Fruit fly (Drosophila melanogaster): ENCODE results near the gene fz2.

Gene fz2

DNA sequence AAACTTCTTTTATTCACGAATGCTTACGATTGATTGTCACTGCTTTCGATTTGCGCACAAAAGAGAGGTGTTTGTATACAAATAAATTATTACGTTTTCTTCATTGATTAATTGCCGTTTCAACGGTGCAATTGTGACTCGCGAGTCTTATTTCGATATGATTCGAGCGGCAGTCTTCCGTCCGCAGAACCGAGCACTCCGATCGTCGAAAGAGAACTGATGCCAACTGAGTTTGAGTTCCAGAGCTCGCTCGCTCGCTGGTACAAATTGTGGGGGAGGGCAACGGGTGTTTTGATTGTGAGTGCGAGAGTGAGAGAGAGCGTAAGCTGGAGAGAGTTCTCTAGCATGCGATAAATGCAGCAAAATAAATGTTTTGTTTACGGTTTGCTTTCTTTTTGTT, 64.7 kb downstream of the fz2 start (continued):
- TF ChIP-seq ems (GFP tag; optimal IDR thresholded peaks at IDR 0.05) = no peak
- no peak for TF ChIP-seq D (optimal IDR thresholded peaks at IDR 0.05)
- no peak for TF ChIP-seq D (GFP tag; optimal IDR thresholded peaks at IDR 0.05)
- no peak for TF ChIP-seq wor (GFP tag; IDR thresholded peaks at IDR 0.05)
- TF ChIP-seq CG4617 (GFP tag; optimal IDR thresholded peaks at IDR 0.05; ENCODE audit: borderline replicate concordance) = no peak
- no peak for TF ChIP-seq luna (GFP tag; optimal IDR thresholded peaks at IDR 0.05)
- no peak for TF ChIP-seq B-H1 (GFP tag; IDR thresholded peaks at IDR 0.05)
- no peak for TF ChIP-seq knrl (GFP tag; IDR thresholded peaks at IDR 0.05; ENCODE audit: partially characterized antibody)
- no peak for TF ChIP-seq CG31365 (tag; optimal IDR thresholded peaks at IDR 0.05)
- TF ChIP-seq grn (GFP tag; optimal IDR thresholded peaks at IDR 0.05) = peak; percentile 33
- TF ChIP-seq Ada2b (GFP tag; IDR thresholded peaks at IDR 0.05) = no peak
- peak; percentile 39 for TF ChIP-seq oc (tag; optimal IDR thresholded peaks at IDR 0.05)
- TF ChIP-seq Atf3 (GFP tag; optimal IDR thresholded peaks at IDR 0.05) = no peak
- no peak for TF ChIP-seq pan (optimal IDR thresholded peaks at IDR 0.05)
- TF ChIP-seq pan (GFP tag; optimal IDR thresholded peaks at IDR 0.05 in 1 of 2, IDR thresholded peaks at IDR 0.05 in 1 of 2) = peak in 1 of 2 experiments; percentile 27
- no peak for TF ChIP-seq CG6272 (GFP tag; IDR thresholded peaks at IDR 0.05)
- peak; percentile 4 for TF ChIP-seq sqz (GFP tag; optimal IDR thresholded peaks at IDR 0.05)
- no peak for TF ChIP-seq B-H2 (GFP tag; optimal IDR thresholded peaks at IDR 0.05)
- no peak for TF ChIP-seq CG11247 (GFP tag; IDR thresholded peaks at IDR 0.05)
- TF ChIP-seq CG14014 (GFP tag; IDR thresholded peaks at IDR 0.05) = no peak
- TF ChIP-seq CG8478 (optimal IDR thresholded peaks at IDR 0.05) = no peak
- peak; percentile 54 for TF ChIP-seq CG2712 (tag; optimal IDR thresholded peaks at IDR 0.05)
- TF ChIP-seq Awh (GFP tag; IDR thresholded peaks at IDR 0.05) = peak; percentile 15; the same call in 1 of the 2 replicates
- no peak for TF ChIP-seq CG9437 (GFP tag; optimal IDR thresholded peaks at IDR 0.05)
- TF ChIP-seq CG13424 (tag; optimal IDR thresholded peaks at IDR 0.05) = no peak
- TF ChIP-seq hkb (optimal IDR thresholded peaks at IDR 0.05) = no peak
- TF ChIP-seq hkb (GFP tag; IDR thresholded peaks at IDR 0.05) = no peak
- no peak for TF ChIP-seq hth (optimal IDR thresholded peaks at IDR 0.05)
- no peak for TF ChIP-seq CG7357 (GFP tag; IDR thresholded peaks at IDR 0.05)
- no peak for TF ChIP-seq sim (GFP tag; IDR thresholded peaks at IDR 0.05)
- TF ChIP-seq CG18599 (GFP tag; optimal IDR thresholded peaks at IDR 0.05) = no peak
- no peak for TF ChIP-seq CG10431 (GFP tag; optimal IDR thresholded peaks at IDR 0.05)
- TF ChIP-seq CG10321 (GFP tag; IDR thresholded peaks at IDR 0.05) = no peak
- TF ChIP-seq gsb-n (tag; optimal IDR thresholded peaks at IDR 0.05) = peak; percentile 12
- no peak for TF ChIP-seq Sry-β (GFP tag; optimal IDR thresholded peaks at IDR 0.05)
- TF ChIP-seq caup (GFP tag; optimal IDR thresholded peaks at IDR 0.05; ENCODE audit: severe bottlenecking) = peak; percentile 36
- TF ChIP-seq so (GFP tag; IDR thresholded peaks at IDR 0.05) = no peak
- TF ChIP-seq Atf6 (GFP tag; IDR thresholded peaks at IDR 0.05) = 0 out of 2 replicates have a peak, but pooled peaks have one; percentile 27
- no peak for TF ChIP-seq CG10147 (GFP tag; optimal IDR thresholded peaks at IDR 0.05)
- TF ChIP-seq lola (GFP tag; optimal IDR thresholded peaks at IDR 0.05) = no peak
- TF ChIP-seq CG16779 (GFP tag; IDR thresholded peaks at IDR 0.05) = no peak
- no peak for TF ChIP-seq CG9215 (GFP tag; IDR thresholded peaks at IDR 0.05)
- TF ChIP-seq tio (GFP tag; optimal IDR thresholded peaks at IDR 0.05) = no peak
- no peak for TF ChIP-seq Dref (GFP tag; IDR thresholded peaks at IDR 0.05)
- TF ChIP-seq Dad (GFP tag; optimal IDR thresholded peaks at IDR 0.05) = no peak
- TF ChIP-seq CG2116 (GFP tag; optimal IDR thresholded peaks at IDR 0.05) = no peak
- no peak for TF ChIP-seq GATAe (GFP tag; conservative IDR thresholded peaks at IDR 0.05)
- TF ChIP-seq Oli (tag; optimal IDR thresholded peaks at IDR 0.05) = no peak
- TF ChIP-seq CG2678 (tag; optimal IDR thresholded peaks at IDR 0.05) = peak; percentile 4
- no peak for TF ChIP-seq HLH3B (GFP tag; IDR thresholded peaks at IDR 0.05)
- peak; percentile 72 for TF ChIP-seq rib (GFP tag; IDR thresholded peaks at IDR 0.05)
- no peak for TF ChIP-seq CG8765 (GFP tag; IDR thresholded peaks at IDR 0.05)
- peak; percentile 49 for TF ChIP-seq CG8924 (tag; optimal IDR thresholded peaks at IDR 0.05)
